Worm (Caenorhabditis elegans): ENCODE measurements around the gene F18C5.10.

- TF ChIP-seq him-1 (tag; optimal IDR thresholded peaks at IDR 0.05): no peak
- TF ChIP-seq dao-5 (tag; optimal IDR thresholded peaks at IDR 0.05): no peak
Observed at ce11 chrII:6562203-6562867, 1.1 kb upstream of the F18C5.10 start.

All from whole organism, L4/young adult.